Worm (Caenorhabditis elegans): Measurements from ENCODE around the gene mps-1.
A peak's percentile ranks its signal among the peaks of the same experiment; 100 is the strongest.

The mps-1 gene

ce11 chrII:6250782-6251461, 43.2 kb downstream of the mps-1 start, which contains the start of gene phb-2 (continued):
- peak; percentile 13 for TF ChIP-seq nhr-80 (tag; optimal IDR thresholded peaks at IDR 0.05)
- peak; percentile 48; the same call in 1 of the 2 replicates for TF ChIP-seq pbrm-1 (GFP tag; IDR thresholded peaks at IDR 0.05)
- TF ChIP-seq ceh-27 (GFP tag; optimal IDR thresholded peaks at IDR 0.05), result peak; percentile 68
- no peak for TF ChIP-seq zfh-2 (GFP tag; conservative IDR thresholded peaks at IDR 0.05)
- TF ChIP-seq tbp1 (GFP tag; optimal IDR thresholded peaks at IDR 0.05), result peak; percentile 49
- TF ChIP-seq C06A6.2 (GFP tag; conservative IDR thresholded peaks at IDR 0.05), result no peak
- TF ChIP-seq nfyb-1 (GFP tag; IDR thresholded peaks at IDR 0.05), result peak; percentile 58; the same call in 1 of the 2 replicates
- no peak for TF ChIP-seq aptf-2 (GFP tag; conservative IDR thresholded peaks at IDR 0.05)
- no peak for TF ChIP-seq repo-1 (tag; optimal IDR thresholded peaks at IDR 0.05)
- TF ChIP-seq F57A8.1 (GFP tag; optimal IDR thresholded peaks at IDR 0.05), result no peak
- no peak for TF ChIP-seq Y95B8A.8 (GFP tag; IDR thresholded peaks at IDR 0.05)
- peak; percentile 26; the same call in 1 of the 2 replicates for TF ChIP-seq lin-26 (GFP tag; IDR thresholded peaks at IDR 0.05)
- 0 out of 2 replicates have a peak, but pooled peaks have one; percentile 25 for TF ChIP-seq madf-8 (GFP tag; conservative IDR thresholded peaks at IDR 0.05)
- no peak for TF ChIP-seq rec-8 (tag; optimal IDR thresholded peaks at IDR 0.05)
- TF ChIP-seq mxl-1 (tag; optimal IDR thresholded peaks at IDR 0.05), result no peak
- TF ChIP-seq T07F8.4 (tag; optimal IDR thresholded peaks at IDR 0.05), result no peak
- TF ChIP-seq ztf-22 (GFP tag; optimal IDR thresholded peaks at IDR 0.05), result no peak
- no peak for TF ChIP-seq snpc-4 (GFP tag; optimal IDR thresholded peaks at IDR 0.05)
- peak; percentile 5 to 51 (median 15) for TF ChIP-seq snpc-4 (tag; optimal IDR thresholded peaks at IDR 0.05)
- no peak for TF ChIP-seq egl-44 (GFP tag; IDR thresholded peaks at IDR 0.05)
- no peak for TF ChIP-seq nfya-1 (tag; optimal IDR thresholded peaks at IDR 0.05; ENCODE audit: borderline replicate concordance, insufficient read depth)
- no peak for TF ChIP-seq unc-130 (GFP tag; optimal IDR thresholded peaks at IDR 0.05)
- TF ChIP-seq mes-4 (tag; optimal IDR thresholded peaks at IDR 0.05), result no peak
- TF ChIP-seq dox-1 (GFP tag; IDR thresholded peaks at IDR 0.05), result peak; percentile 78
- peak in 2 of 3 experiments; percentile 2 to 90 for TF ChIP-seq lin-35 (GFP tag; optimal IDR thresholded peaks at IDR 0.05)
- no peak for TF ChIP-seq zim-3 (tag; optimal IDR thresholded peaks at IDR 0.05)
- no peak for TF ChIP-seq bed-1 (GFP tag; IDR thresholded peaks at IDR 0.05)
- peak; percentile 77 for TF ChIP-seq attf-5 (GFP tag; optimal IDR thresholded peaks at IDR 0.05)
- peak; percentile 93 for TF ChIP-seq lin-54 (GFP tag; optimal IDR thresholded peaks at IDR 0.05)
- no peak for TF ChIP-seq B0019.2 (GFP tag; conservative IDR thresholded peaks at IDR 0.05)
- TF ChIP-seq dpff-1 (tag; optimal IDR thresholded peaks at IDR 0.05), result no peak
- TF ChIP-seq F33H1.4 (GFP tag; IDR thresholded peaks at IDR 0.05), result peak; percentile 84
- TF ChIP-seq Y67H2A.10 (GFP tag; conservative IDR thresholded peaks at IDR 0.05), result no peak
- TF ChIP-seq ztf-26 (tag; optimal IDR thresholded peaks at IDR 0.05), result no peak
- TF ChIP-seq chd-7 (tag; optimal IDR thresholded peaks at IDR 0.05), result no peak
- no peak for TF ChIP-seq xnd-1 (tag; optimal IDR thresholded peaks at IDR 0.05)
- no peak for TF ChIP-seq F52B5.7 (tag; optimal IDR thresholded peaks at IDR 0.05)
- TF ChIP-seq hlh-12 (tag; optimal IDR thresholded peaks at IDR 0.05), result no peak
- no peak for TF ChIP-seq ztf-3 (GFP tag; optimal IDR thresholded peaks at IDR 0.05)
- no peak for TF ChIP-seq B0035.1 (tag; optimal IDR thresholded peaks at IDR 0.05)
- no peak for TF ChIP-seq hrde-1 (tag; optimal IDR thresholded peaks at IDR 0.05; ENCODE audit: borderline replicate concordance)
- TF ChIP-seq ceh-91 (GFP tag; IDR thresholded peaks at IDR 0.05), result peak; percentile 52
- no peak for TF ChIP-seq ztf-28 (GFP tag; IDR thresholded peaks at IDR 0.05)
- TF ChIP-seq rcor-1 (GFP tag; IDR thresholded peaks at IDR 0.05), result peak; percentile 31; the same call in 1 of the 2 replicates
- TF ChIP-seq lsy-27 (tag; optimal IDR thresholded peaks at IDR 0.05; ENCODE audit: borderline replicate concordance, insufficient read depth), result no peak
- no peak for TF ChIP-seq sea-2 (GFP tag; IDR thresholded peaks at IDR 0.05)
- 0 out of 2 replicates have a peak, but pooled peaks have one; percentile 7 for TF ChIP-seq let-526 (GFP tag; IDR thresholded peaks at IDR 0.05)

All from whole organism, young adult.